Worm (Caenorhabditis elegans) whole organism, L3 larva: ENCODE measurements around the gene F25E5.16.

Experiments used
- lin-15B ChIP-seq: fragments of 150-350 bp; optimal IDR thresholded peaks from 2 replicates; lab custom pipeline; 2014; ENCODE audit warnings: missing biosample characterization, missing genetic modification characterization
- nhr-67 ChIP-seq: fragments of 150-350 bp; optimal IDR thresholded peaks from 2 replicates; lab custom pipeline; 2014; ENCODE audit warnings: missing biosample characterization, missing genetic modification characterization

DNA sequence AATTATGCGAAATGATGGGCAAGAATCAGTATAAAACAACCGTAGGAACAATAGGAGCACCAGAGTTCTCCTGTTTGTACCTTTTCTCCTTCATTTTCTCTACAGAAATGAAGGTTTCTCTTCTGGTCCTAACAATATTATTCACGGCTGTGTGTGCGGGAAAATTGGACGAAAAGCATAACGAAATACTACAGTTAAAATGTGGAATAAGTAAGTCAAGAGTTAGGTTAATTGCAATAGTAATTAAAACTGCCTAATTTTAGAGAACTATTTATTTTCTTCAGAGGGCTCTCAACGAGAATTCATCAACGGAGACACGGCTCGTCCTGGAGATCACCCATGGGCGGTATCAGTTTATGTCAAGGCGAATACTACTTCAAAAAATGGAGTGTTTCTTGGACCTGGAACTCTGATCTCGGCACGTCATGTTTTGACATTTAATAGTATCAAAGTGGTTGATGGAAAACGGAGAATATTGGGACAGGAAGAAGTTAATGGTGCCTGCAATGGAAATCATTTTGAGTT is 11.3 kb downstream of the F25E5.16 start, which contains the start of gene try-12:
- TF ChIP-seq lin-15B (no peak), nhr-67 (tag; lab: Kevin White, UChicago) (no peak)
